Worm (Caenorhabditis elegans): ENCODE measurements around the gene lsm-3.

DNA sequence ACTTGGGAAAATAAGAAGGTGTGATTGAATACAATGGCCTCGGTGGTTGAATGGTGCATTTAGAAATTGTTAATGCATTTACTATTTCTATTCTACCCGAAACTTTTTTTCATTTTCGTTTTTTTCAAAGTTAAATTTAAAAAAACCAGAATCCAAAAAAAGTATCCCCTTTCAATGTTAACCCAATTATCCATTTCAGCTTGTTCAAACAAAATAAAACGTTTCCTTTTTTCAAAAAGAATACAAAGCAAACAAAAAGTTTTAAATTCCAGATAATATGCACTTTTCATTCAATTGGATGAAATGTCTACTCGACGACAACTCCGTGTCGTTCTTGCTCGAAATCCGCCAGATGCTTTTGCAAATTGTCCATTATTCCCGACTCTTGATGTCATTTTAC lies 44.4 kb upstream of the lsm-3 start, which contains the start of gene W02A2.5:
- TF ChIP-seq cog-1 (tag; optimal IDR thresholded peaks at IDR 0.05) (no peak), flt-1 (GFP tag; IDR thresholded peaks at IDR 0.05) (no peak), tab-1 (GFP tag; IDR thresholded peaks at IDR 0.05) (no peak), ztf-23 (GFP tag; IDR thresholded peaks at IDR 0.05) (no peak), klf-2 (GFP tag; conservative IDR thresholded peaks at IDR 0.05) (no peak), med-1 (GFP tag; optimal IDR thresholded peaks at IDR 0.05; ENCODE audit: insufficient read depth) (no peak), ztf-29 (GFP tag; IDR thresholded peaks at IDR 0.05) (no peak), ref-1 (GFP tag; conservative IDR thresholded peaks at IDR 0.05) (no peak), T22C8.4 (GFP tag; IDR thresholded peaks at IDR 0.05) (no peak)
